Worm (Caenorhabditis elegans): Measurements from ENCODE around the gene Y26G10.6.

ce11 chrV:17732516-17732915 lies 32.8 kb downstream of the Y26G10.6 start, which contains the start of gene twk-42:
- no peak for TF ChIP-seq F37B4.10 (GFP tag; IDR thresholded peaks at IDR 0.05)
- TF ChIP-seq F39B2.1 (GFP tag; IDR thresholded peaks at IDR 0.05): no peak
- no peak for TF ChIP-seq pha-4 (tag; optimal IDR thresholded peaks at IDR 0.05)
- no peak for TF ChIP-seq nhr-90 (tag; optimal IDR thresholded peaks at IDR 0.05)
- no peak for TF ChIP-seq snpc-4 (GFP tag; optimal IDR thresholded peaks at IDR 0.05)
- no peak for TF ChIP-seq snpc-4 (tag; optimal IDR thresholded peaks at IDR 0.05)
- no peak for TF ChIP-seq F22D6.2 (tag; optimal IDR thresholded peaks at IDR 0.05)
- TF ChIP-seq aptf-3 (GFP tag; IDR thresholded peaks at IDR 0.05): no peak
- no peak for TF ChIP-seq lin-35 (GFP tag; optimal IDR thresholded peaks at IDR 0.05)
- TF ChIP-seq lag-1 (GFP tag; IDR thresholded peaks at IDR 0.05): no peak
- TF ChIP-seq rcor-1 (GFP tag; IDR thresholded peaks at IDR 0.05): no peak
- no peak for TF ChIP-seq fkh-3 (tag; optimal IDR thresholded peaks at IDR 0.05)
- no peak for TF ChIP-seq B0035.1 (tag; optimal IDR thresholded peaks at IDR 0.05)
